Worm (Caenorhabditis elegans): ENCODE results near the gene AH9.1.

The AH9.1 gene

ce11 chrX:2226875-2227355, 19.9 kb downstream of the AH9.1 start (continued):
- TF ChIP-seq ztf-6 (GFP tag; IDR thresholded peaks at IDR 0.05) (no peak), F49E8.2 (tag; optimal IDR thresholded peaks at IDR 0.05; ENCODE audit: insufficient read depth) (no peak), madf-6 (GFP tag; IDR thresholded peaks at IDR 0.05) (no peak; the same call in 1 of the 2 replicates), lag-1 (GFP tag; IDR thresholded peaks at IDR 0.05) (no peak), ccch-3 (GFP tag; optimal IDR thresholded peaks at IDR 0.05) (no peak), chd-7 (tag; optimal IDR thresholded peaks at IDR 0.05) (peak; percentile 52), K11D2.4 (GFP tag; IDR thresholded peaks at IDR 0.05) (peak; percentile 76), tlf-1 (GFP tag; optimal IDR thresholded peaks at IDR 0.05) (peak; percentile 65), fkh-3 (tag; optimal IDR thresholded peaks at IDR 0.05) (peak; percentile 34), F22D6.2 (tag; optimal IDR thresholded peaks at IDR 0.05) (peak; percentile 18), hmg-1.2 (GFP tag; IDR thresholded peaks at IDR 0.05) (peak; percentile 80), akir-1 (GFP tag; optimal IDR thresholded peaks at IDR 0.05) (peak; percentile 54), ama-1 (optimal IDR thresholded peaks at IDR 0.05) (no peak), ama-1 (GFP tag; optimal IDR thresholded peaks at IDR 0.05) (peak; percentile 13 to 91), B0261.1 (tag; optimal IDR thresholded peaks at IDR 0.05) (peak; percentile 91), pha-4 (tag; optimal IDR thresholded peaks at IDR 0.05) (no peak), ets-4 (GFP tag; optimal IDR thresholded peaks at IDR 0.05) (peak; percentile 47), rec-8 (tag; optimal IDR thresholded peaks at IDR 0.05) (peak; percentile 67 to 83), ztf-18 (tag; optimal IDR thresholded peaks at IDR 0.05) (peak; percentile 72), madf-10 (tag; optimal IDR thresholded peaks at IDR 0.05) (peak; percentile 75), aptf-2 (GFP tag; conservative IDR thresholded peaks at IDR 0.05) (peak; percentile 57; the same call in 1 of the 2 replicates), cebp-2 (GFP tag; IDR thresholded peaks at IDR 0.05) (0 out of 2 replicates have a peak, but pooled peaks have one; percentile 37), egl-44 (GFP tag; IDR thresholded peaks at IDR 0.05) (0 out of 2 replicates have a peak, but pooled peaks have one; percentile 22), snpc-1.1 (tag; optimal IDR thresholded peaks at IDR 0.05; ENCODE audit: insufficient read depth) (peak; percentile 36), somi-1 (GFP tag; optimal IDR thresholded peaks at IDR 0.05) (peak; percentile 13), bed-1 (GFP tag; IDR thresholded peaks at IDR 0.05) (0 out of 2 replicates have a peak, but pooled peaks have one; percentile 31), ZK185.1 (tag; optimal IDR thresholded peaks at IDR 0.05; ENCODE audit: poor library complexity, severe bottlenecking) (peak; percentile 82), egl-18 (GFP tag; IDR thresholded peaks at IDR 0.05) (0 out of 2 replicates have a peak, but pooled peaks have one; percentile 60), efl-1 (GFP tag; optimal IDR thresholded peaks at IDR 0.05) (no peak), dox-1 (GFP tag; IDR thresholded peaks at IDR 0.05) (peak; percentile 80), die-1 (tag; optimal IDR thresholded peaks at IDR 0.05) (peak; percentile 93), K12H6.12 (tag; optimal IDR thresholded peaks at IDR 0.05) (peak; percentile 77), nfya-2 (GFP tag; IDR thresholded peaks at IDR 0.05) (no peak), let-607 (tag; optimal IDR thresholded peaks at IDR 0.05) (peak; percentile 29 to 37), B0019.2 (GFP tag; conservative IDR thresholded peaks at IDR 0.05) (no peak), ceh-100 (GFP tag; IDR thresholded peaks at IDR 0.05) (peak; percentile 26; the same call in 1 of the 2 replicates), gei-17 (GFP tag; optimal IDR thresholded peaks at IDR 0.05) (peak; percentile 54), lin-26 (GFP tag; IDR thresholded peaks at IDR 0.05) (peak; percentile 87), hsf-1 (GFP tag; IDR thresholded peaks at IDR 0.05) (0 out of 2 replicates have a peak, but pooled peaks have one; percentile 47), F57C9.4 (tag; optimal IDR thresholded peaks at IDR 0.05) (peak; percentile 21), lir-1 (GFP tag; conservative IDR thresholded peaks at IDR 0.05) (no peak; the same call in 1 of the 2 replicates), pbrm-1 (GFP tag; IDR thresholded peaks at IDR 0.05) (peak; percentile 86), atf-7 (tag; optimal IDR thresholded peaks at IDR 0.05) (peak; percentile 53), F10E7.11 (tag; optimal IDR thresholded peaks at IDR 0.05) (peak; percentile 46), ceh-40 (GFP tag; IDR thresholded peaks at IDR 0.05) (no peak), hlh-26 (GFP tag; conservative IDR thresholded peaks at IDR 0.05) (no peak), ztf-3 (GFP tag; optimal IDR thresholded peaks at IDR 0.05) (no peak), xnd-1 (tag; optimal IDR thresholded peaks at IDR 0.05) (no peak)
